Worm (Caenorhabditis elegans): Measurements from ENCODE around the gene B0303.16.

DNA sequence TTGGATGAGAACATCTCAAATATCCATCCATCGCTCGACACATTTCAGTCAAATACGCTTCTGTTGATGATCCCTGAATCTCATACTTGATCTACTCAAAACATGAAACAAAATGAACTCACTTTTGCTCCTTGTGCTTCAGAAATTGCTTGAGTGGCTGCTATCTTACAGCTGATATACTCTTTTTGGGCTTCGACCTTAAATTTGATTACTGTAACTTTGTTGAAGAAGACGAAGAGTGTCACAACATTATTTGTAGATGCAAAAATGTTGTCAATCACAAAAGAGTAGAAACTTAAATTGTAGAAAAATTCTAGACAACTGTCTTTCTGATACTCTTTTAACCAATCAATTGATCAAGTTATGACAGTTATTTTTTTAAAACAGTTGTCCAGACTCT lies 37.7 kb downstream of the B0303.16 start:
- TF ChIP-seq alr-1 (tag; optimal IDR thresholded peaks at IDR 0.05) (no peak), nhr-237 (tag; optimal IDR thresholded peaks at IDR 0.05) (no peak)

All from whole organism, L2 larva.